Worm (Caenorhabditis elegans) whole organism, late embryonic: ENCODE results near the gene noca-1.
"Not testable (repeated sequence)": the region's sequence is repeated elsewhere in the genome, so short reads cannot be mapped to it uniquely, and the experiment has no call there.

ENCODE experiments used
- C08G9.2 ChIP-seq: sonication (generic microtip); optimal IDR thresholded peaks from 2 replicates; lab custom pipeline; 2016; ENCODE audit warnings: mild to moderate bottlenecking, missing genetic modification characterization, moderate library complexity, missing compliant biosample characterization
- C38D4.7 ChIP-seq: fragments of 200-800 bp; sonication (Bioruptor generic); optimal IDR thresholded peaks from 2 replicates; lab custom pipeline; 2018; ENCODE audit warnings: mild to moderate bottlenecking, missing genetic modification characterization, moderate library complexity, missing compliant biosample characterization
- K02D7.2 ChIP-seq: sonication (generic microtip); optimal IDR thresholded peaks from 2 replicates; lab custom pipeline; 2017; ENCODE audit warnings: mild to moderate bottlenecking, missing genetic modification characterization, missing compliant biosample characterization
- K09A11.1 ChIP-seq: sonication (generic microtip); optimal IDR thresholded peaks from 2 replicates; lab custom pipeline; 2017; ENCODE audit warnings: antibody characterized with exemption, mild to moderate bottlenecking, missing genetic modification characterization, missing compliant biosample characterization; ENCODE audit not compliant: insufficient read depth
- T23F11.4 ChIP-seq: fragments of 200-800 bp; sonication (Bioruptor generic); optimal IDR thresholded peaks from 2 replicates; lab custom pipeline; 2018; ENCODE audit warnings: mild to moderate bottlenecking, missing genetic modification characterization, missing compliant biosample characterization
- ahr-1 ChIP-seq: sonication (generic microtip); optimal IDR thresholded peaks from 2 replicates; lab custom pipeline; 2016; ENCODE audit warnings: missing genetic modification characterization, missing compliant biosample characterization
- ceh-14 ChIP-seq: sonication (generic microtip); optimal IDR thresholded peaks from 2 replicates; lab custom pipeline; 2016; ENCODE audit warnings: missing genotype, missing genetic modification characterization, missing compliant biosample characterization
- ceh-18 ChIP-seq: sonication (generic microtip); optimal IDR thresholded peaks from 2 replicates; lab custom pipeline; 2016; ENCODE audit warnings: missing genetic modification characterization, missing compliant biosample characterization
- ceh-2 ChIP-seq: sonication (generic microtip); optimal IDR thresholded peaks from 2 replicates; lab custom pipeline; 2016; ENCODE audit warnings: missing genotype, missing genetic modification characterization, missing compliant biosample characterization
- ceh-24 ChIP-seq: sonication (generic microtip); optimal IDR thresholded peaks from 2 replicates; lab custom pipeline; 2016; ENCODE audit warnings: mild to moderate bottlenecking, missing genetic modification characterization, missing compliant biosample characterization
- ceh-30 ChIP-seq: fragments of 150-350 bp; optimal IDR thresholded peaks from 2 replicates; lab custom pipeline; 2014; ENCODE audit warnings: missing biosample characterization, missing genetic modification characterization
- ceh-31 ChIP-seq: sonication (generic microtip); optimal IDR thresholded peaks from 2 replicates; lab custom pipeline; 2016; ENCODE audit warnings: missing genetic modification characterization, missing compliant biosample characterization
- ceh-34 ChIP-seq: sonication (generic microtip); optimal IDR thresholded peaks from 2 replicates; lab custom pipeline; 2016; ENCODE audit warnings: mild to moderate bottlenecking, missing genetic modification characterization, missing compliant biosample characterization
- ceh-45 ChIP-seq: fragments of 200-800 bp; sonication (Bioruptor generic); IDR thresholded peaks from 2 replicates; pipeline ENCODE4 v1.3.6; 2022; ENCODE audit warnings: missing genetic modification reagents, missing genetic modification characterization, missing compliant biosample characterization
- ceh-48 ChIP-seq: sonication (generic microtip); optimal IDR thresholded peaks from 2 replicates; lab custom pipeline; 2016; ENCODE audit warnings: missing genetic modification characterization, inconsistent platforms, missing compliant biosample characterization
- ceh-9 ChIP-seq: sonication (generic microtip); optimal IDR thresholded peaks from 2 replicates; lab custom pipeline; 2016; ENCODE audit warnings: mild to moderate bottlenecking, missing genetic modification characterization, inconsistent platforms, missing compliant biosample characterization
- che-1 ChIP-seq: sonication (generic microtip); optimal IDR thresholded peaks from 2 replicates; lab custom pipeline; 2016; ENCODE audit warnings: mild to moderate bottlenecking, missing genetic modification characterization, missing compliant biosample characterization
- dmd-4 ChIP-seq: sonication (generic microtip); optimal IDR thresholded peaks from 2 replicates; lab custom pipeline; 2016; ENCODE audit warnings: borderline replicate concordance, missing genetic modification characterization, missing compliant biosample characterization
- ets-4 ChIP-seq: sonication (generic microtip); optimal IDR thresholded peaks from 2 replicates; lab custom pipeline; 2016; ENCODE audit warnings: missing genetic modification characterization, missing compliant biosample characterization
- eyg-1 ChIP-seq: sonication (generic microtip); optimal IDR thresholded peaks from 2 replicates; lab custom pipeline; 2016; ENCODE audit warnings: missing genotype, missing genetic modification characterization, missing compliant biosample characterization
- fkh-6 ChIP-seq: sonication (generic microtip); optimal IDR thresholded peaks from 2 replicates; lab custom pipeline; 2016; ENCODE audit warnings: missing genetic modification characterization, missing compliant biosample characterization
- hlh-15 ChIP-seq: sonication (generic microtip); optimal IDR thresholded peaks from 2 replicates; lab custom pipeline; 2016; ENCODE audit warnings: missing genetic modification characterization, missing compliant biosample characterization
- hlh-6 ChIP-seq: sonication (generic microtip); optimal IDR thresholded peaks from 2 replicates; lab custom pipeline; 2016; ENCODE audit warnings: missing genotype, missing genetic modification characterization, missing compliant biosample characterization
- lin-11 ChIP-seq: fragments of 200-800 bp; sonication (Bioruptor generic); optimal IDR thresholded peaks from 2 replicates; lab custom pipeline; 2018; ENCODE audit warnings: mild to moderate bottlenecking, missing genetic modification characterization, missing compliant biosample characterization
- npax-4 ChIP-seq: sonication (generic microtip); optimal IDR thresholded peaks from 2 replicates; lab custom pipeline; 2016; ENCODE audit warnings: missing genetic modification characterization, missing compliant biosample characterization
- odd-2 ChIP-seq: sonication (generic microtip); optimal IDR thresholded peaks from 2 replicates; lab custom pipeline; 2017; ENCODE audit warnings: antibody characterized with exemption, mild to moderate bottlenecking, missing genetic modification characterization, missing compliant biosample characterization
- pag-3 ChIP-seq: sonication (generic microtip); optimal IDR thresholded peaks from 2 replicates; lab custom pipeline; 2016; ENCODE audit warnings: missing compliant biosample characterization, missing genetic modification characterization, borderline replicate concordance
- pha-4 ChIP-seq: fragments of 150-350 bp; optimal IDR thresholded peaks from 2 replicates; lab custom pipeline; 2018; ENCODE audit warnings: missing biosample characterization, missing genetic modification reagents, missing genetic modification characterization
- pqm-1 ChIP-seq: sonication (generic microtip); optimal IDR thresholded peaks from 2 replicates; lab custom pipeline; 2016; ENCODE audit warnings: missing genetic modification characterization, missing compliant biosample characterization
- pros-1 ChIP-seq: fragments of 150-350 bp; optimal IDR thresholded peaks from 2 replicates; lab custom pipeline; 2014; ENCODE audit warnings: missing biosample characterization, missing genetic modification reagents, missing genetic modification characterization
- sox-2 ChIP-seq: fragments of 200-800 bp; sonication (Bioruptor generic); IDR thresholded peaks from 2 replicates; pipeline ENCODE4 v1.3.6; 2022; ENCODE audit warnings: missing genetic modification reagents, missing genetic modification characterization, missing compliant biosample characterization
- sox-4 ChIP-seq: sonication (generic microtip); optimal IDR thresholded peaks from 2 replicates; lab custom pipeline; 2017; ENCODE audit warnings: mild to moderate bottlenecking, missing genetic modification characterization, inconsistent platforms, missing compliant biosample characterization
- tbx-7 ChIP-seq: sonication (generic microtip); optimal IDR thresholded peaks from 2 replicates; lab custom pipeline; 2016; ENCODE audit warnings: missing genotype, missing genetic modification characterization, missing compliant biosample characterization
- ttx-3 ChIP-seq: sonication (generic microtip); optimal IDR thresholded peaks from 2 replicates; lab custom pipeline; 2016; ENCODE audit warnings: missing genetic modification reagents, missing genetic modification characterization, missing compliant biosample characterization
- unc-3 ChIP-seq, 2 experiments: fragments of 200-800 bp in 1 of 2; sonication (Bioruptor generic) in 1 of 2; sonication (generic microtip) in 1 of 2; conservative IDR thresholded peaks in 1 of 2; optimal IDR thresholded peaks in 1 of 2; 2 replicates each; pipeline versions ENCODE4 v1.3.6 to Lab custom; 2016 to 2022; ENCODE audit warnings: missing compliant biosample characterization in 2 of 2, missing genetic modification characterization in 2 of 2, missing genetic modification reagents in 1 of 2
- unc-55 ChIP-seq: sonication (generic microtip); optimal IDR thresholded peaks from 2 replicates; lab custom pipeline; 2017; ENCODE audit warnings: missing biosample characterization, missing genetic modification reagents, missing genetic modification characterization

noca-1 gene

DNA sequence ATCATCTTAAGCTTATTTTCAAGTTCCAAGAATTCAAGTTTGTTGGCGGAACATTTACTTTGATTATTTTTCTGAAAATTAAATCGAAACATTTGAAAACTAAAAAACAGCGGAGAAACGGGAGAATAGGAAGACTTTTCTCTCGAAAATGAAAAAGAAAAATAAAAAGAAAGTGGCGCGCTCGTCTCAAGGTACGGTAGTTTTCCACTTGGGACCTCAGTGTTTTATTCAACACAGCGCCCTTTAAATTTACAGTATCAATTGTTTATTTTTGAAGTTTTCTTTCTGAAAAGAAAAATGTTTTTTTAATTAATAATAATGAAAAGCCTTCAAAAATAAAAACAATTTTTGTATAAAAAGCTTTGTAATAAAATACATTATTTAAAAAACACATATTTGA lies 21.2 kb upstream of the noca-1 start:
- TF ChIP-seq sox-4 = no peak
- TF ChIP-seq che-1 = no peak
- TF ChIP-seq lin-11 (tag; lab: Kevin White, UChicago) = no peak
- TF ChIP-seq T23F11.4 (GFP tag; lab: Kevin White, UChicago) = no peak
- TF ChIP-seq eyg-1 (tag; lab: Kevin White, UChicago) = no peak
- TF ChIP-seq K02D7.2 (tag; lab: Kevin White, UChicago) = no peak
- no peak for TF ChIP-seq ceh-30 (tag; lab: Kevin White, UChicago)
- no peak for TF ChIP-seq pros-1
- TF ChIP-seq fkh-6 (tag; lab: Kevin White, UChicago) = no peak
- TF ChIP-seq odd-2 (tag; lab: Kevin White, UChicago) = no peak
- TF ChIP-seq ceh-2 (tag; lab: Kevin White, UChicago) = no peak
- no peak for TF ChIP-seq ceh-34 (tag; lab: Kevin White, UChicago)

DNA sequence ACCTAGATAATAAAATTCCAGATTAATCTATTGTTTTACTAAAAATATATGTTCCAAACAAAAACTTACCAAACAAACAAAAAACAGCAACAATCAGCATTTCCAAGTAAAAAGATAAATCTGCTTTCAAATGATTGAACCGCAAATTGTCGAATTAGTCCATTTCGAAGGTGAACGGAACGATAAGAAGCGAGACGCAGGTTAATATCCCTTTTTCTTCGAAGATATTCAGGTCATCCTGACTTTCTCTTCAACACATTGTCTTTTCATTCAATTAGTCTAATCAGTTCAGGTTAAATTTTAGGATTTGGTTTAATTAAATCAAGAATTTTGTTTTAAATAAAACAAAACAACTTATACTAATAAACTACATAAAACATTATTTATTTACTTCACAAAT lies 19.3 kb upstream of the noca-1 start, which contains the start of gene B0365.9:
TSS of gene B0365.9 (minus strand) at position 186 of the 400 bp plus-strand sequence.
- TF ChIP-seq sox-2 (GFP tag; lab: Robert Waterston, UW) = no peak
- TF ChIP-seq ceh-24 (tag; lab: Kevin White, UChicago) = no peak
- no peak for TF ChIP-seq pha-4 (tag; lab: Kevin White, UChicago)
- TF ChIP-seq fkh-6 (tag; lab: Kevin White, UChicago) = no peak
- TF ChIP-seq T23F11.4 (GFP tag; lab: Kevin White, UChicago) = no peak
- TF ChIP-seq odd-2 (tag; lab: Kevin White, UChicago) = no peak
- TF ChIP-seq unc-55 (GFP tag; lab: Kevin White, UChicago) = no peak
- TF ChIP-seq ceh-30 (tag; lab: Kevin White, UChicago) = no peak
- no peak for TF ChIP-seq ceh-9
- no peak for TF ChIP-seq che-1
- no peak for TF ChIP-seq tbx-7
- no peak for TF ChIP-seq hlh-15 (tag; lab: Kevin White, UChicago)
- TF ChIP-seq pqm-1 (tag; lab: Kevin White, UChicago) = no peak
- TF ChIP-seq hlh-6 (tag; lab: Kevin White, UChicago) = no peak
- TF ChIP-seq pros-1 = no peak
- no peak for TF ChIP-seq ceh-31
- TF ChIP-seq ceh-48 (tag; lab: Kevin White, UChicago) = no peak
- TF ChIP-seq pag-3 (tag; lab: Kevin White, UChicago) = no peak

DNA sequence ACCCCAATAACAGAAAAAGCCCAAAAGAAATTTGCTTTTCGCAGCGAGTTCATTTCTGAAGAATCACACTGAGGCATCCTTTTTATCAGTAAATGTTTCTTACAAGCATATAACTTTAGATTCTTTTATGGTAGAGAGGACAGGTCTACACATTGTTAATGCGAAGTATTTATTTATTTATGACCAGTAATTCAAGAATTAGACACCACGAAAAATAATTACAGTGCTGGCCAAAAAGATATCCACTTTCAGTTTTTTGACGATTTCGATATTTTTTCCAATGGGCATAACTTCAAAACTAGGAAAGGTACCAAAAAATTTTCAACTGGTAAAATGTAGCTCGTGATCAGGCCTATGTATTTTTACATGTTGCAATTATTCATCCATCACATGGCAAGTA lies 17.9 kb upstream of the noca-1 start, which contains the start of gene clec-225:
TSS of gene clec-225 (minus strand) at position 101 of the 400 bp plus-strand sequence.
- not testable (repeated sequence) for TF ChIP-seq ceh-45 (GFP tag; lab: Robert Waterston, UW); K09A11.1; ttx-3 (tag; lab: Kevin White, UChicago)

DNA sequence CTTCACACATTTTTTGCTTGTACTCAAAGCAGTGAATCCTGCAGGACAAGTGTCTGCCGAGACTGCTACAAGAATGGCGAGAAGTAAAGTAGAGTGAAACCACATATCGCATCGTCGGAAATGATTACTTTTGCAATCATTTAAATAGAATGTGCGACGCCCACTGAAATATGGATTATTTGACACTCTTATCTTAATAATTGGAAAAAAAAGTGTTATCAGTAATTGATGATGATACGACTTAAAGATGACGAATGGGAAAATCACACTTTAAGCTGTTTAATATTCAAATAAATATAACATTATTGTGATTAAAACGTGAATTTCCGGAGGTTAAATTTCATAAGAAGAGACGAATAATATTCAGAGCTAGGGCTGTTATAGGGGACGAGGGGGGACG lies 14.8 kb upstream of the noca-1 start, which contains the start of gene clec-41:
TSS of gene clec-41 (minus strand) at position 147 of the 400 bp plus-strand sequence.
- no peak for TF ChIP-seq C38D4.7 (GFP tag; lab: Kevin White, UChicago)
- no peak for TF ChIP-seq ets-4 (tag; lab: Kevin White, UChicago)
- TF ChIP-seq sox-4 = no peak
- TF ChIP-seq ahr-1 (tag; lab: Kevin White, UChicago) = no peak
- no peak for TF ChIP-seq ceh-14
- no peak for TF ChIP-seq ceh-48 (tag; lab: Kevin White, UChicago)
- no peak for TF ChIP-seq C08G9.2
- TF ChIP-seq ceh-34 (tag; lab: Kevin White, UChicago) = no peak
- no peak for TF ChIP-seq unc-3 (GFP tag; conservative IDR thresholded peaks at IDR 0.05; lab: Robert Waterston, UW)
- no peak for TF ChIP-seq unc-3 (tag; optimal IDR thresholded peaks at IDR 0.05; lab: Kevin White, UChicago)
- no peak for TF ChIP-seq hlh-6 (tag; lab: Kevin White, UChicago)

DNA sequence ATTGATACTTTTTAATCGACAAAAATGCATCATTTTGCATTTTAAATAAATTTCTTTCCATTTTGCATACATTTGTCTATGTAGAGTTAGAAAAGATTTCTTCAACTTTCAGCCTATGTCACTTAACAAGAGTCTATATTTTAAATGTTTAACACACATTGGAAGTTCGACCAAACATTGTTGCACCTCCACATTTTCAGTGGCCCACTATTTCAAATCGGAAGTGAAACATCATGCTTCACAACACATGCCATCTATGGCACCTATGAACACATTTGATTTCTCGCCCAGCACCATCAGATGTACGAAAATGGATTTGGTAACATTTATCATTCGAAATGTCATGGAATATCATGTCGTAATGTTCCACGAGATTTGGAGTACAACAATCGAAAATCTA lies 14.0 kb upstream of the noca-1 start, which contains the start of gene dhc-3:
TSS of gene dhc-3 (plus strand) at position 301 of the 400 bp plus-strand sequence.
- TF ChIP-seq ttx-3 (tag; lab: Kevin White, UChicago) = no peak
- no peak for TF ChIP-seq dmd-4 (tag; lab: Kevin White, UChicago)
- TF ChIP-seq ets-4 (tag; lab: Kevin White, UChicago) = no peak
- no peak for TF ChIP-seq ceh-18 (tag; lab: Kevin White, UChicago)
- no peak for TF ChIP-seq tbx-7
- no peak for TF ChIP-seq npax-4 (tag; lab: Kevin White, UChicago)
- no peak for TF ChIP-seq che-1
